Fruit fly (Drosophila melanogaster) whole organism, prepupa: Measurements from ENCODE around the gene CtsL3.

Experiments used
- Blimp-1 ChIP-seq: fragments of 200-800 bp; sonication (Bioruptor generic); optimal IDR thresholded peaks from 3 replicates; lab custom pipeline; 2017; ENCODE audit warnings: missing biosample characterization, missing genetic modification characterization, mild to moderate bottlenecking, moderate library complexity, missing genetic modification reagents
- CG10631 ChIP-seq: fragments of 200-800 bp; sonication (Bioruptor generic); optimal IDR thresholded peaks from 2 replicates; lab custom pipeline; 2016; ENCODE audit warnings: missing biosample characterization, missing genetic modification characterization
- CG10669 ChIP-seq: fragments of 200-800 bp; sonication (Bioruptor generic); optimal IDR thresholded peaks from 3 replicates; lab custom pipeline; 2018; ENCODE audit warnings: missing biosample characterization, mild to moderate bottlenecking, missing genetic modification characterization, moderate library complexity
- CG11294 ChIP-seq: fragments of 200-800 bp; sonication (Bioruptor generic); IDR thresholded peaks from 2 replicates; pipeline ENCODE4 v1.3.6; 2022; ENCODE audit warnings: missing biosample characterization, missing genetic modification characterization
- CG11762 ChIP-seq: fragments of 200-800 bp; sonication (Bioruptor generic); optimal IDR thresholded peaks from 3 replicates; lab custom pipeline; 2016; ENCODE audit warnings: missing biosample characterization, missing genetic modification characterization; ENCODE audit not compliant: insufficient read depth
- CG11902 ChIP-seq: fragments of 200-800 bp; sonication (Bioruptor generic); optimal IDR thresholded peaks from 3 replicates; lab custom pipeline; 2016; ENCODE audit warnings: missing biosample characterization, missing genetic modification characterization
- CG15336 ChIP-seq: fragments of 200-800 bp; sonication (Bioruptor generic); IDR thresholded peaks from 2 replicates; pipeline ENCODE4 v1.3.6; 2022; ENCODE audit warnings: missing biosample characterization, missing genetic modification characterization
- CG1621 ChIP-seq: fragments of 200-800 bp; sonication (Bioruptor generic); optimal IDR thresholded peaks from 3 replicates; lab custom pipeline; 2018; ENCODE audit warnings: missing biosample characterization, mild to moderate bottlenecking, missing genetic modification characterization
- CG16779 ChIP-seq: fragments of 200-800 bp; sonication (Bioruptor generic); optimal IDR thresholded peaks from 3 replicates; lab custom pipeline; 2017; ENCODE audit warnings: missing biosample characterization, mild to moderate bottlenecking, missing genetic modification characterization
- CG3032 ChIP-seq: fragments of 200-800 bp; optimal IDR thresholded peaks from 2 replicates; lab custom pipeline; 2019; ENCODE audit warnings: missing biosample characterization, mild to moderate bottlenecking, missing genetic modification characterization, moderate library complexity
- CG31627 ChIP-seq: fragments of 200-800 bp; sonication (Bioruptor generic); optimal IDR thresholded peaks from 3 replicates; lab custom pipeline; 2016; ENCODE audit warnings: missing biosample characterization, missing genetic modification characterization
- CG32006 ChIP-seq: fragments of 200-800 bp; sonication (Bioruptor generic); optimal IDR thresholded peaks from 3 replicates; lab custom pipeline; 2017; ENCODE audit warnings: missing biosample characterization, mild to moderate bottlenecking, missing genetic modification characterization
- CG3919 ChIP-seq: fragments of 200-800 bp; sonication (Bioruptor generic); optimal IDR thresholded peaks from 3 replicates; lab custom pipeline; 2016; ENCODE audit warnings: missing biosample characterization, missing genetic modification characterization
- CG4318 ChIP-seq: fragments of 200-800 bp; sonication (Bioruptor generic); optimal IDR thresholded peaks from 3 replicates; lab custom pipeline; 2017; ENCODE audit warnings: missing biosample characterization, mild to moderate bottlenecking, missing genetic modification characterization
- CG6276 ChIP-seq: fragments of 200-800 bp; sonication (Bioruptor generic); optimal IDR thresholded peaks from 2 replicates; lab custom pipeline; 2017; ENCODE audit warnings: missing biosample characterization, mild to moderate bottlenecking, missing genetic modification characterization
- CG8632 ChIP-seq: fragments of 200-800 bp; sonication (Bioruptor generic); optimal IDR thresholded peaks from 3 replicates; lab custom pipeline; 2016; ENCODE audit warnings: missing biosample characterization, missing genetic modification characterization
- CG9139 ChIP-seq: fragments of 200-800 bp; sonication (Bioruptor generic); optimal IDR thresholded peaks from 3 replicates; lab custom pipeline; 2017; ENCODE audit warnings: missing biosample characterization, mild to moderate bottlenecking, missing genetic modification characterization
- Eip75B ChIP-seq: fragments of 200-800 bp; sonication (Bioruptor generic); optimal IDR thresholded peaks from 3 replicates; lab custom pipeline; 2016; ENCODE audit warnings: missing biosample characterization, missing genetic modification characterization
- Eip78C ChIP-seq: fragments of 200-800 bp; sonication (Bioruptor generic); peaks from one replicate; lab custom pipeline; 2016; ENCODE audit warnings: missing biosample characterization, missing genetic modification characterization
- Eip93F ChIP-seq: fragments of 200-800 bp; sonication (Bioruptor generic); optimal IDR thresholded peaks from 2 replicates; lab custom pipeline; 2016; ENCODE audit warnings: missing biosample characterization, mild to moderate bottlenecking, missing genetic modification characterization
- Ets21C ChIP-seq: fragments of 200-800 bp; sonication (Bioruptor generic); optimal IDR thresholded peaks from 3 replicates; lab custom pipeline; 2016; ENCODE audit warnings: missing biosample characterization, missing genetic modification characterization
- Ets96B ChIP-seq: fragments of 200-800 bp; optimal IDR thresholded peaks from 2 replicates; lab custom pipeline; 2019; ENCODE audit warnings: missing biosample characterization, mild to moderate bottlenecking, missing genetic modification characterization, moderate library complexity
- Gug ChIP-seq: fragments of 200-800 bp; sonication (Bioruptor generic); IDR thresholded peaks from 2 replicates; pipeline ENCODE4 v1.3.6; 2022; ENCODE audit warnings: missing biosample characterization, missing genetic modification characterization
- Hr39 ChIP-seq: fragments of 200-800 bp; sonication (Bioruptor generic); optimal IDR thresholded peaks from 2 replicates; lab custom pipeline; 2016; ENCODE audit warnings: missing biosample characterization, missing genetic modification characterization
- Hr4 ChIP-seq: fragments of 200-800 bp; sonication (Bioruptor generic); optimal IDR thresholded peaks from 3 replicates; lab custom pipeline; 2016; ENCODE audit warnings: missing biosample characterization, missing genetic modification characterization
- Met ChIP-seq: fragments of 200-800 bp; sonication (Bioruptor generic); optimal IDR thresholded peaks from 3 replicates; lab custom pipeline; 2016; ENCODE audit warnings: missing biosample characterization, missing genetic modification characterization
- OdsH ChIP-seq: fragments of 200-800 bp; sonication (Bioruptor generic); optimal IDR thresholded peaks from 3 replicates; lab custom pipeline; 2016; ENCODE audit warnings: missing biosample characterization, missing genetic modification characterization
- Smox ChIP-seq: fragments of 200-800 bp; sonication (Bioruptor generic); optimal IDR thresholded peaks from 3 replicates; lab custom pipeline; 2016; ENCODE audit warnings: missing biosample characterization, missing genetic modification characterization
- Sox14 ChIP-seq: fragments of 200-800 bp; sonication (Bioruptor generic); optimal IDR thresholded peaks from 3 replicates; lab custom pipeline; 2016; ENCODE audit warnings: missing biosample characterization, missing genetic modification characterization
- Sox15 ChIP-seq: fragments of 200-800 bp; sonication (Bioruptor generic); optimal IDR thresholded peaks from 3 replicates; lab custom pipeline; 2016; ENCODE audit warnings: missing biosample characterization, missing genetic modification characterization
- achi ChIP-seq: fragments of 200-800 bp; sonication (Bioruptor generic); optimal IDR thresholded peaks from 3 replicates; lab custom pipeline; 2016; ENCODE audit warnings: missing biosample characterization, missing genetic modification characterization
- acj6 ChIP-seq: fragments of 200-800 bp; sonication (Bioruptor generic); optimal IDR thresholded peaks from 3 replicates; lab custom pipeline; 2016; ENCODE audit warnings: missing biosample characterization, missing genetic modification characterization
- cyc ChIP-seq: fragments of 200-800 bp; sonication (Bioruptor generic); optimal IDR thresholded peaks from 3 replicates; lab custom pipeline; 2016; ENCODE audit warnings: missing biosample characterization, missing genetic modification characterization
- dac ChIP-seq: fragments of 200-800 bp; sonication (Bioruptor generic); optimal IDR thresholded peaks from 2 replicates; lab custom pipeline; 2017; ENCODE audit warnings: missing biosample characterization, mild to moderate bottlenecking, missing genetic modification characterization
- dsx ChIP-seq: fragments of 200-800 bp; optimal IDR thresholded peaks from 3 replicates; lab custom pipeline; 2019; ENCODE audit warnings: missing biosample characterization, mild to moderate bottlenecking, missing genetic modification characterization, moderate library complexity; ENCODE audit not compliant: poor library complexity, severe bottlenecking
- esn ChIP-seq: fragments of 200-800 bp; sonication (Bioruptor generic); optimal IDR thresholded peaks from 2 replicates; lab custom pipeline; 2016; ENCODE audit warnings: missing biosample characterization, mild to moderate bottlenecking, missing genetic modification characterization, moderate library complexity
- fd59A ChIP-seq: fragments of 200-800 bp; sonication (Bioruptor generic); optimal IDR thresholded peaks from 2 replicates; lab custom pipeline; 2017; ENCODE audit warnings: missing biosample characterization, mild to moderate bottlenecking, missing genetic modification characterization, missing genetic modification reagents
- lz ChIP-seq: fragments of 200-800 bp; sonication (Bioruptor generic); optimal IDR thresholded peaks from 3 replicates; lab custom pipeline; 2016; ENCODE audit warnings: missing biosample characterization, missing genetic modification characterization
- net ChIP-seq: fragments of 200-800 bp; sonication (Bioruptor generic); optimal IDR thresholded peaks from 3 replicates; lab custom pipeline; 2016; ENCODE audit warnings: missing biosample characterization, missing genetic modification characterization
- salr ChIP-seq, 2 experiments: fragments of 200-800 bp; sonication (Bioruptor generic); optimal IDR thresholded peaks; 3 replicates each; lab custom pipeline; 2016 to 2018; ENCODE audit warnings: missing biosample characterization in 2 of 2, missing genetic modification characterization in 2 of 2, mild to moderate bottlenecking in 1 of 2
- spab ChIP-seq: fragments of 200-800 bp; sonication (Bioruptor generic); optimal IDR thresholded peaks from 2 replicates; lab custom pipeline; 2017; ENCODE audit warnings: missing biosample characterization, mild to moderate bottlenecking, missing genetic modification characterization, missing genetic modification reagents
- ss ChIP-seq, 2 experiments: fragments of 200-800 bp; sonication (Bioruptor generic); optimal IDR thresholded peaks; 2 replicates in 1 of 2; 3 replicates in 1 of 2; lab custom pipeline; 2017 to 2018; ENCODE audit warnings: mild to moderate bottlenecking in 2 of 2, missing biosample characterization in 2 of 2, missing genetic modification characterization in 2 of 2, moderate library complexity in 1 of 2
- topi ChIP-seq: fragments of 200-800 bp; sonication (Bioruptor generic); optimal IDR thresholded peaks from 3 replicates; lab custom pipeline; 2016; ENCODE audit warnings: missing biosample characterization, missing genetic modification characterization
- vri ChIP-seq: fragments of 200-800 bp; sonication (Bioruptor generic); optimal IDR thresholded peaks from 3 replicates; lab custom pipeline; 2016; ENCODE audit warnings: missing biosample characterization, mild to moderate bottlenecking, missing genetic modification characterization

Gene CtsL3

DNA sequence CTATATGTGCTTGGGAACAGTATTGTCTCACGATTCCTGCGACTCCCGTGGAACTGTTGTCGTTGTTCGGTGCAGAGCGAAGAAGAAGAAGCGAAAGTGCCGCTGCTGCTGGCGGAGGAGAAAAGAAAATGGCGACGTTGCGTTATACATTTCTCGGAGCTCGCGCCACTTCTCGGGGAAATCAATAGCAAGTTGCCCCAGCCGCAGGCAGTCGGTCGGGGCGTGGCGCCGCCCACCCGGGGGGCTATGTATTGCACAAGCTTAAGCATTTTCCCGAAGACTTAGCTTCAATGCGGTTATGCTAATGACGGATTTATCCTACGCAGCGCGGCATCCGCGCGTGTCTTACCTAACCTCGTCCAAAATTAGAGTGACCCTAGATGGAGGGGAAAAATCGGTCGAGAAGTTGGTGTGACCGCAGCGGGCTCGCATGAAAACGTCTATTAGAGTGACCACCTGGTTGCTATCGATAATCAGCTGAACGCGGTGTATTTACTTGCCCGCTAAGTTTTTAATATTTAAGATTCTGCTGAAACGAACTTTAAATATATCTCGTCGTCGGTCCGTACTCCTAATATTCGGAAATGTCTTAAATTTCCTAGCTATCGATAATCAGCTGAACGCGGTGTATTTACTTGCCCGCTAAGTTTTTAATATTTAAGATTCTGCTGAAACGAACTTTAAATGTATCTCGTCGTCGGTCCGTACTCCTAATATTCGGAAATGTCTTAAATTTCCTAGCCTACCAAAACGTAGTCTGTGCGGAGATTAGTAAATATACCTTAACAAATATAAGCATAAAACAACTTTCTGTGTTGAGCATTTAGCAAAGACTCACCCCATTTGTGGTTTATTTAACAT is 18.6 kb downstream of the CtsL3 start, which contains the start of gene Rm62 (continued):
- TF ChIP-seq dac (GFP tag; lab: Kevin White, UChicago) (no peak), CG15336 (GFP tag; lab: Robert Waterston, UW) (peak; percentile 36; the same call in 1 of the 2 replicates), CG11902 (GFP tag; lab: Kevin White, UChicago) (no peak), Gug (GFP tag; lab: Robert Waterston, UW) (no peak), CG10631 (GFP tag; lab: Kevin White, UChicago) (no peak), achi (GFP tag; lab: Kevin White, UChicago) (no peak), CG6276 (GFP tag; lab: Kevin White, UChicago) (no peak), net (GFP tag; lab: Kevin White, UChicago) (no peak), CG31627 (GFP tag; lab: Kevin White, UChicago) (no peak), Ets96B (tag; lab: Kevin White, UChicago) (peak; percentile 23), acj6 (GFP tag; lab: Kevin White, UChicago) (no peak), Hr39 (GFP tag; lab: Kevin White, UChicago) (no peak), Sox14 (GFP tag; lab: Kevin White, UChicago) (no peak), CG1621 (tag; lab: Kevin White, UChicago) (peak; percentile 13), OdsH (GFP tag; lab: Kevin White, UChicago) (no peak), CG9139 (peak; percentile 32), esn (GFP tag; lab: Kevin White, UChicago) (peak; percentile 25), topi (no peak), spab (GFP tag; lab: Kevin White, UChicago) (no peak), CG8632 (GFP tag; lab: Kevin White, UChicago) (no peak), lz (GFP tag; lab: Kevin White, UChicago) (no peak)

dm6 chr3R:6007123-6008000 is 19.7 kb downstream of the CtsL3 start:
- TF ChIP-seq Hr4 (peak; percentile 4), dsx (peak; percentile 58), Eip75B (GFP tag; lab: Kevin White, UChicago) (peak; percentile 29), Smox (GFP tag; lab: Kevin White, UChicago) (no peak), achi (GFP tag; lab: Kevin White, UChicago) (no peak), salr (GFP tag; optimal IDR thresholded peaks at IDR 0.05; lab: Kevin White, UChicago) (peak in 1 of 2 experiments; percentile 55), fd59A (GFP tag; lab: Kevin White, UChicago) (peak; percentile 11), CG11294 (no peak), Eip78C (GFP tag; lab: Kevin White, UChicago) (peak; percentile 74), ss (GFP tag; optimal IDR thresholded peaks at IDR 0.05; lab: Kevin White, UChicago) (peak; percentile 76 to 78), CG6276 (GFP tag; lab: Kevin White, UChicago) (peak; percentile 32), esn (GFP tag; lab: Kevin White, UChicago) (no peak), Sox14 (GFP tag; lab: Kevin White, UChicago) (peak; percentile 65), cyc (GFP tag; lab: Kevin White, UChicago) (no peak), CG1621 (tag; lab: Kevin White, UChicago) (peak; percentile 44), net (GFP tag; lab: Kevin White, UChicago) (peak; percentile 32), CG4318 (GFP tag; lab: Kevin White, UChicago) (no peak), CG32006 (GFP tag; lab: Kevin White, UChicago) (no peak), CG16779 (tag; lab: Kevin White, UChicago) (peak; percentile 9), Sox15 (no peak), Blimp-1 (GFP tag; lab: Kevin White, UChicago) (peak; percentile 26), Met (GFP tag; lab: Kevin White, UChicago) (no peak), CG11762 (GFP tag; lab: Kevin White, UChicago) (no peak), CG3032 (no peak), Hr39 (GFP tag; lab: Kevin White, UChicago) (no peak), topi (peak; percentile 1), Ets21C (GFP tag; lab: Kevin White, UChicago) (no peak), CG10669 (peak; percentile 11), CG3919 (no peak), CG8632 (GFP tag; lab: Kevin White, UChicago) (no peak), CG9139 (no peak), vri (GFP tag; lab: Kevin White, UChicago) (peak; percentile 53), Eip93F (no peak), spab (GFP tag; lab: Kevin White, UChicago) (peak; percentile 42)
